Fruit fly (Drosophila melanogaster) S2 (cell line): ENCODE data around the gene CG13862.

Experiments
- CG8478 ChIP-seq: fragments of >200 bp; optimal IDR thresholded peaks from 2 replicates; lab custom pipeline; 2018
- CTCF ChIP-seq, 2 experiments: fragments of >200 bp; optimal IDR thresholded peaks; 2 replicates each; lab custom pipeline; 2018

- no peak for TF ChIP-seq CG8478 (lab: Kevin White, UChicago)
- no peak for TF ChIP-seq CTCF (optimal IDR thresholded peaks at IDR 0.05; lab: Kevin White, UChicago)
Observed at dm6 chr3R:22323994-22324393, 7.8 kb upstream of the CG13862 start, which contains the start of gene CG34377.
